Worm (Caenorhabditis elegans): ENCODE measurements around the gene F22E5.20.

DNA sequence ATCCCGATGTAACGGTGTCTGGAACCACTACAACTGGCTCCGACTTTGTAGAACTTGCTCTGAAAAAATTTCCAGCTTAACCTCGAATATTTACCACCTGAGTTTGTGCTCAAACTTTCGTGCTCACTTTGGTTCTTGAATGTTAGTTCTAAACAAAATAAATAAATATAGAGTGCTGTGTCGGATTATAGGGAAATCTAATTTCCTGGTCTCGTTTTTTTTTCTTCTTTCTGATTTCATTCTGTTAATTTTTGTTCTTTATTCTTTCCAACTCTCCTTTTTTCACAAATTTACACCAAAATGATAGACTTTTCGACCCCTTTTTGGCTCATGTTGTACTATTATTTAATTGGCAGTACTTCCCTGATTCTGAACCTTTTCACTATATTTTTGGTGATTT is 44.2 kb downstream of the F22E5.20 start, which contains the start of gene sri-37:
- TF ChIP-seq unc-39 (tag; optimal IDR thresholded peaks at IDR 0.05) (no peak), mab-5 (tag; optimal IDR thresholded peaks at IDR 0.05) (no peak), nhr-28 (tag; optimal IDR thresholded peaks at IDR 0.05) (no peak), unc-62 (GFP tag; optimal IDR thresholded peaks at IDR 0.05) (no peak), hlh-1 (tag; optimal IDR thresholded peaks at IDR 0.05) (no peak), elt-3 (tag; optimal IDR thresholded peaks at IDR 0.05) (no peak), lsy-2 (tag; optimal IDR thresholded peaks at IDR 0.05) (no peak)

Measured in whole organism, mixed stage, embryonic.